Worm (Caenorhabditis elegans) whole organism, L4 larva: ENCODE data around the gene Y116A8C.468.

Experiments used
- F44E2.7 ChIP-seq: fragments of 200-800 bp; sonication (Bioruptor generic); IDR thresholded peaks from 2 replicates; pipeline ENCODE4 v2.1.2; 2022; ENCODE audit warnings: missing genetic modification characterization, missing compliant biosample characterization
- T20F7.1 ChIP-seq: fragments of 200-800 bp; sonication (Bioruptor generic); optimal IDR thresholded peaks from 2 replicates; lab custom pipeline; 2018; ENCODE audit warnings: mild to moderate bottlenecking, missing genetic modification characterization, missing compliant biosample characterization
- Y48G9A.11 ChIP-seq: fragments of 200-800 bp; sonication (Bioruptor generic); IDR thresholded peaks from 2 replicates; pipeline ENCODE4 v1.3.6; 2022; ENCODE audit warnings: missing genetic modification reagents, missing genetic modification characterization, missing compliant biosample characterization
- Y5F2A.4 ChIP-seq: fragments of 200-800 bp; sonication (Bioruptor generic); optimal IDR thresholded peaks from 2 replicates; lab custom pipeline; 2018; ENCODE audit warnings: mild to moderate bottlenecking, missing genetic modification characterization, missing compliant biosample characterization
- Y75B8A.6 ChIP-seq: fragments of 200-800 bp; sonication (Bioruptor generic); IDR thresholded peaks from 2 replicates; pipeline ENCODE4 v1.3.6; 2022; ENCODE audit warnings: missing genetic modification reagents, missing genetic modification characterization, missing compliant biosample characterization
- ZK546.5 ChIP-seq, 2 experiments: sonication (generic microtip); optimal IDR thresholded peaks; 2 replicates each; lab custom pipeline; 2017; ENCODE audit warnings: missing biosample characterization in 2 of 2, missing genetic modification characterization in 2 of 2
- ama-1 ChIP-seq: fragments of 150-350 bp; optimal IDR thresholded peaks from 2 replicates; lab custom pipeline; 2014; ENCODE audit warnings: inconsistent platforms, mixed read lengths
- arid-1 ChIP-seq: fragments of 200-800 bp; sonication (Bioruptor generic); conservative IDR thresholded peaks from 2 replicates; pipeline ENCODE4 v1.3.6; 2022; ENCODE audit warnings: missing genetic modification reagents, missing genetic modification characterization, missing compliant biosample characterization
- ceh-20 ChIP-seq: fragments of 200-800 bp; sonication (Bioruptor generic); IDR thresholded peaks from 2 replicates; pipeline ENCODE4 v1.3.6; 2022; ENCODE audit warnings: missing genetic modification reagents, missing genetic modification characterization, missing compliant biosample characterization
- ceh-32 ChIP-seq: sonication (generic microtip); optimal IDR thresholded peaks from 2 replicates; lab custom pipeline; 2016; ENCODE audit warnings: mild to moderate bottlenecking, missing genetic modification characterization, missing compliant biosample characterization; ENCODE audit not compliant: poor library complexity
- ceh-82 ChIP-seq: sonication (generic microtip); optimal IDR thresholded peaks from 2 replicates; lab custom pipeline; 2017; ENCODE audit warnings: missing biosample characterization, missing genetic modification characterization
- cey-2 ChIP-seq: sonication (generic microtip); optimal IDR thresholded peaks from 3 replicates; lab custom pipeline; 2017; ENCODE audit warnings: missing genetic modification characterization, mild to moderate bottlenecking, missing compliant biosample characterization, antibody characterized with exemption, borderline replicate concordance; ENCODE audit not compliant: insufficient read depth
- ctbp-1 ChIP-seq: fragments of 200-800 bp; sonication (Bioruptor generic); IDR thresholded peaks from 2 replicates; pipeline ENCODE4 v1.3.6; 2022; ENCODE audit warnings: missing genetic modification reagents, missing genetic modification characterization, missing compliant biosample characterization
- dmd-6 ChIP-seq: fragments of 200-800 bp; sonication (Bioruptor generic); IDR thresholded peaks from 2 replicates; pipeline ENCODE4 v1.3.6; 2022; ENCODE audit warnings: missing genetic modification reagents, missing genetic modification characterization, missing compliant biosample characterization
- dmd-8 ChIP-seq: fragments of 200-800 bp; sonication (Bioruptor generic); IDR thresholded peaks from 2 replicates; pipeline ENCODE4 v1.3.6; 2022; ENCODE audit warnings: missing genetic modification characterization, missing compliant biosample characterization
- egl-27 ChIP-seq: sonication (generic microtip); optimal IDR thresholded peaks from 3 replicates; lab custom pipeline; 2017; ENCODE audit warnings: missing biosample characterization, missing genetic modification reagents, missing genetic modification characterization
- fos-1 ChIP-seq: fragments of 150-350 bp; optimal IDR thresholded peaks from 2 replicates; lab custom pipeline; 2014; ENCODE audit warnings: missing biosample characterization, missing genetic modification characterization
- gei-8 ChIP-seq: fragments of 200-800 bp; sonication (Bioruptor generic); optimal IDR thresholded peaks from 2 replicates; lab custom pipeline; 2018; ENCODE audit warnings: mild to moderate bottlenecking, missing genetic modification characterization, missing compliant biosample characterization
- hif-1 ChIP-seq, 2 experiments: sonication (generic microtip); optimal IDR thresholded peaks; 2 replicates each; lab custom pipeline; 2016 to 2017; ENCODE audit warnings: missing compliant biosample characterization in 2 of 2, missing genetic modification characterization in 2 of 2, missing genetic modification reagents in 2 of 2, missing genotype in 2 of 2, mild to moderate bottlenecking in 1 of 2
- lim-7 ChIP-seq: fragments of 200-800 bp; sonication (Bioruptor generic); IDR thresholded peaks from 2 replicates; pipeline ENCODE4 v1.3.6; 2022; ENCODE audit warnings: missing genetic modification characterization, missing compliant biosample characterization
- lin-1 ChIP-seq: fragments of 200-800 bp; sonication (Bioruptor generic); IDR thresholded peaks from 2 replicates; pipeline ENCODE4 v1.3.6; 2022; ENCODE audit warnings: missing genetic modification reagents, missing genetic modification characterization, missing compliant biosample characterization
- lin-39 ChIP-seq: fragments of 150-350 bp; optimal IDR thresholded peaks from 2 replicates; lab custom pipeline; 2014; ENCODE audit warnings: missing biosample characterization, missing genetic modification reagents, missing genetic modification characterization
- lir-3 ChIP-seq: sonication (generic microtip); optimal IDR thresholded peaks from 2 replicates; lab custom pipeline; 2016; ENCODE audit warnings: mild to moderate bottlenecking, missing genetic modification characterization, missing compliant biosample characterization
- madf-9 ChIP-seq: fragments of 200-800 bp; sonication (Bioruptor generic); conservative IDR thresholded peaks from 2 replicates; pipeline ENCODE4 v1.3.6; 2022; ENCODE audit warnings: missing genetic modification reagents, missing genetic modification characterization, missing compliant biosample characterization
- mdt-29 ChIP-seq: fragments of 200-800 bp; sonication (Bioruptor generic); IDR thresholded peaks from 2 replicates; pipeline ENCODE4 v1.3.6; 2022; ENCODE audit warnings: missing genetic modification reagents, missing genetic modification characterization, missing compliant biosample characterization
- mes-2 ChIP-seq: sonication (generic microtip); optimal IDR thresholded peaks from 2 replicates; lab custom pipeline; 2016; ENCODE audit warnings: missing genotype, mild to moderate bottlenecking, missing genetic modification characterization, missing compliant biosample characterization; ENCODE audit not compliant: poor library complexity, severe bottlenecking
- nhr-11 ChIP-seq: fragments of 150-350 bp; optimal IDR thresholded peaks from 2 replicates; lab custom pipeline; 2014; ENCODE audit warnings: missing biosample characterization, missing genetic modification characterization
- nhr-237 ChIP-seq: sonication (generic microtip); optimal IDR thresholded peaks from 2 replicates; lab custom pipeline; 2017; ENCODE audit warnings: missing biosample characterization, missing genetic modification characterization
- nhr-25 ChIP-seq: sonication (generic microtip); optimal IDR thresholded peaks from 2 replicates; lab custom pipeline; 2017; ENCODE audit warnings: missing genetic modification characterization, mild to moderate bottlenecking, missing compliant biosample characterization, antibody characterized with exemption, moderate library complexity, borderline replicate concordance; ENCODE audit not compliant: insufficient read depth
- nhr-28 ChIP-seq: fragments of 150-350 bp; optimal IDR thresholded peaks from 2 replicates; lab custom pipeline; 2014; ENCODE audit warnings: missing biosample characterization, missing genetic modification characterization
- nhr-41 ChIP-seq: fragments of 200-800 bp; sonication (Bioruptor generic); IDR thresholded peaks from 2 replicates; pipeline ENCODE4 v1.3.6; 2022; ENCODE audit warnings: missing genetic modification reagents, missing genetic modification characterization, missing compliant biosample characterization
- nhr-42 ChIP-seq: fragments of 200-800 bp; sonication (Bioruptor generic); IDR thresholded peaks from 2 replicates; pipeline ENCODE4 v1.3.6; 2022; ENCODE audit warnings: missing genetic modification characterization, missing compliant biosample characterization
- nhr-76 ChIP-seq: fragments of 150-350 bp; optimal IDR thresholded peaks from 2 replicates; lab custom pipeline; 2014; ENCODE audit warnings: missing biosample characterization, missing genetic modification characterization
- nhr-77 ChIP-seq: fragments of 150-350 bp; optimal IDR thresholded peaks from 2 replicates; lab custom pipeline; 2014; ENCODE audit warnings: missing biosample characterization, missing genetic modification characterization
- pha-4 ChIP-seq, 2 experiments: fragments of 150-350 bp in 1 of 2; fragments of 200-800 bp in 1 of 2; sonication (Bioruptor generic) in 1 of 2; IDR thresholded peaks in 1 of 2; optimal IDR thresholded peaks in 1 of 2; 2 replicates each; pipeline versions ENCODE4 v1.3.6 to Lab custom; 2014 to 2022; ENCODE audit warnings: missing genetic modification characterization in 2 of 2, missing genetic modification reagents in 2 of 2, missing biosample characterization in 1 of 2, missing compliant biosample characterization in 1 of 2
- php-3 ChIP-seq: fragments of 200-800 bp; sonication (Bioruptor generic); IDR thresholded peaks from 2 replicates; pipeline ENCODE4 v1.3.6; 2022; ENCODE audit warnings: missing genetic modification reagents, missing genetic modification characterization, missing compliant biosample characterization
- pqm-1 ChIP-seq: sonication (generic microtip); optimal IDR thresholded peaks from 2 replicates; lab custom pipeline; 2017; ENCODE audit warnings: missing biosample characterization, missing genetic modification characterization
- rbr-2 ChIP-seq: sonication (generic microtip); optimal IDR thresholded peaks from 2 replicates; lab custom pipeline; 2016; ENCODE audit warnings: missing genotype, missing genetic modification characterization, missing compliant biosample characterization
- saeg-2 ChIP-seq: fragments of 200-800 bp; sonication (Bioruptor generic); IDR thresholded peaks from 2 replicates; pipeline ENCODE4 v1.3.6; 2022; ENCODE audit warnings: missing genetic modification reagents, missing genetic modification characterization, missing compliant biosample characterization
- sdz-12 ChIP-seq: fragments of 200-800 bp; sonication (Bioruptor generic); optimal IDR thresholded peaks from 2 replicates; lab custom pipeline; 2018; ENCODE audit warnings: mild to moderate bottlenecking, missing genetic modification characterization, missing compliant biosample characterization
- snpc-1.2 ChIP-seq: fragments of 200-800 bp; sonication (Bioruptor generic); IDR thresholded peaks from 2 replicates; pipeline ENCODE4 v1.3.6; 2022; ENCODE audit warnings: missing genetic modification reagents, missing genetic modification characterization, missing compliant biosample characterization
- snpc-4 ChIP-seq: fragments of 150-350 bp; optimal IDR thresholded peaks from 2 replicates; lab custom pipeline; 2014; ENCODE audit warnings: missing biosample characterization, missing genetic modification characterization
- spr-1 ChIP-seq: sonication (generic microtip); optimal IDR thresholded peaks from 2 replicates; lab custom pipeline; 2016; ENCODE audit warnings: mild to moderate bottlenecking, missing genetic modification characterization, missing compliant biosample characterization
- spr-3 ChIP-seq: fragments of 200-800 bp; sonication (Bioruptor generic); optimal IDR thresholded peaks from 2 replicates; lab custom pipeline; 2018; ENCODE audit warnings: mild to moderate bottlenecking, missing genetic modification characterization, missing compliant biosample characterization
- tra-1 ChIP-seq: fragments of 200-800 bp; sonication (Bioruptor generic); IDR thresholded peaks from 2 replicates; pipeline ENCODE4 v1.3.6; 2022; ENCODE audit warnings: missing genetic modification reagents, missing genetic modification characterization, missing compliant biosample characterization
- unc-130 ChIP-seq: sonication (generic microtip); optimal IDR thresholded peaks from 2 replicates; lab custom pipeline; 2016; ENCODE audit warnings: missing genetic modification reagents, missing genetic modification characterization, missing compliant biosample characterization
- unc-62 ChIP-seq, 3 experiments: fragments of 150-350 bp in 1 of 3; sonication (generic microtip); optimal IDR thresholded peaks in 2 of 3; peaks in 1 of 3; 1 replicate in 1 of 3; 2 replicates in 2 of 3; lab custom pipeline; 2014 to 2017; ENCODE audit warnings: missing biosample characterization in 3 of 3, missing genetic modification characterization in 3 of 3, missing genetic modification reagents in 3 of 3, missing genotype in 1 of 3
- vab-7 ChIP-seq: fragments of 200-800 bp; sonication (Bioruptor generic); IDR thresholded peaks from 2 replicates; pipeline ENCODE4 v1.3.6; 2022; ENCODE audit warnings: missing genetic modification reagents, missing genetic modification characterization, missing compliant biosample characterization
- zag-1 ChIP-seq: fragments of 150-350 bp; optimal IDR thresholded peaks from 2 replicates; lab custom pipeline; 2014; ENCODE audit warnings: missing biosample characterization, missing genetic modification characterization
- zip-2 ChIP-seq: fragments of 150-350 bp; optimal IDR thresholded peaks from 2 replicates; lab custom pipeline; 2014; ENCODE audit warnings: missing biosample characterization, missing genetic modification characterization

Y116A8C.468 gene

ce11 chrIV:16946746-16947145 lies 28.6 kb downstream of the Y116A8C.468 start, which contains the start of the genes Y116A8C.9 and arf-6 (continued):
- TF ChIP-seq hif-1 (tag; optimal IDR thresholded peaks at IDR 0.05; lab: Kevin White, UChicago): peak in 1 of 2 experiments; percentile 30
- peak; percentile 96 for TF ChIP-seq mes-2 (tag; lab: Kevin White, UChicago)
- no peak for TF ChIP-seq zag-1 (tag; lab: Kevin White, UChicago)
- no peak for TF ChIP-seq nhr-77 (tag; lab: Kevin White, UChicago)
- 0 out of 2 replicates have a peak, but pooled peaks have one; percentile 19 for TF ChIP-seq arid-1 (GFP tag; lab: Robert Waterston, UW)
- no peak for TF ChIP-seq dmd-8 (GFP tag; lab: Robert Waterston, UW)
- no peak for TF ChIP-seq snpc-4
- no peak for TF ChIP-seq nhr-237 (tag; lab: Kevin White, UChicago)
- TF ChIP-seq mdt-29 (GFP tag; lab: Robert Waterston, UW): no peak
- TF ChIP-seq madf-9 (GFP tag; lab: Robert Waterston, UW): peak; percentile 44; the same call in 1 of the 2 replicates
- no peak for TF ChIP-seq zip-2 (tag; lab: Kevin White, UChicago)
- TF ChIP-seq nhr-42: peak; percentile 57; the same call in 1 of the 2 replicates
- peak; percentile 30 for TF ChIP-seq spr-1
- TF ChIP-seq lin-1 (GFP tag; lab: Robert Waterston, UW): no peak
- TF ChIP-seq pqm-1 (tag; lab: Kevin White, UChicago): no peak
- TF ChIP-seq spr-3 (GFP tag; lab: Kevin White, UChicago): no peak
- TF ChIP-seq ceh-82 (tag; lab: Kevin White, UChicago): no peak
- TF ChIP-seq pha-4 (GFP tag; IDR thresholded peaks at IDR 0.05; lab: Robert Waterston, UW): peak; percentile 39; the same call in 1 of the 2 replicates
- TF ChIP-seq pha-4 (tag; optimal IDR thresholded peaks at IDR 0.05; lab: Kevin White, UChicago): no peak
- no peak for TF ChIP-seq nhr-28 (tag; lab: Kevin White, UChicago)
- TF ChIP-seq Y5F2A.4: no peak
- TF ChIP-seq unc-62 (GFP tag; optimal IDR thresholded peaks at IDR 0.05 in 1 of 2; lab: Kevin White, UChicago): no peak
- no peak for TF ChIP-seq unc-62 (tag; optimal IDR thresholded peaks at IDR 0.05; lab: Kevin White, UChicago)
- no peak for TF ChIP-seq nhr-76 (tag; lab: Kevin White, UChicago)
- TF ChIP-seq lir-3 (tag; lab: Kevin White, UChicago): no peak
- no peak for TF ChIP-seq lin-39 (tag; lab: Kevin White, UChicago)
- TF ChIP-seq F44E2.7 (GFP tag; lab: Robert Waterston, UW): no peak
- no peak for TF ChIP-seq sdz-12 (GFP tag; lab: Kevin White, UChicago)
- no peak for TF ChIP-seq gei-8
- TF ChIP-seq unc-130 (GFP tag; lab: Kevin White, UChicago): peak; percentile 73
- TF ChIP-seq dmd-6: no peak
- TF ChIP-seq nhr-11: no peak
- TF ChIP-seq T20F7.1: no peak
- no peak for TF ChIP-seq egl-27 (tag; lab: Kevin White, UChicago)
- no peak for TF ChIP-seq php-3 (GFP tag; lab: Robert Waterston, UW)
- no peak for TF ChIP-seq ceh-20
- no peak for TF ChIP-seq ZK546.5 (tag; optimal IDR thresholded peaks at IDR 0.05; lab: Kevin White, UChicago)
- TF ChIP-seq saeg-2 (GFP tag; lab: Robert Waterston, UW): no peak
- TF ChIP-seq ctbp-1 (GFP tag; lab: Robert Waterston, UW): no peak
- TF ChIP-seq vab-7 (GFP tag; lab: Robert Waterston, UW): 0 out of 2 replicates have a peak, but pooled peaks have one; percentile 32
- peak; percentile 81 for TF ChIP-seq snpc-1.2 (GFP tag; lab: Robert Waterston, UW)
- TF ChIP-seq tra-1 (GFP tag; lab: Robert Waterston, UW): no peak
- no peak for TF ChIP-seq lim-7
- no peak for TF ChIP-seq Y75B8A.6
- no peak for TF ChIP-seq fos-1 (tag; lab: Kevin White, UChicago)
- TF ChIP-seq ama-1: no peak
- TF ChIP-seq nhr-25 (tag; lab: Kevin White, UChicago): no peak
- TF ChIP-seq ceh-32 (tag; lab: Kevin White, UChicago): no peak
- TF ChIP-seq rbr-2 (tag; lab: Kevin White, UChicago): peak; percentile 39
- no peak for TF ChIP-seq cey-2 (tag; lab: Kevin White, UChicago)
- no peak for TF ChIP-seq nhr-41 (GFP tag; lab: Robert Waterston, UW)
- TF ChIP-seq Y48G9A.11 (GFP tag; lab: Robert Waterston, UW): no peak
